Worm (Caenorhabditis elegans): Measurements from ENCODE around the gene F53F4.16.

Gene F53F4.16

ce11 chrV:13655202-13655764 is 33.7 kb upstream of the F53F4.16 start:
- TF ChIP-seq unc-39 (tag; optimal IDR thresholded peaks at IDR 0.05) (no peak), lsy-2 (tag; optimal IDR thresholded peaks at IDR 0.05) (peak; percentile 39 to 80), blmp-1 (tag; optimal IDR thresholded peaks at IDR 0.05; ENCODE audit: insufficient read depth) (peak; percentile 90), nhr-25 (tag; optimal IDR thresholded peaks at IDR 0.05) (peak; percentile 62), ceh-16 (tag; optimal IDR thresholded peaks at IDR 0.05) (peak; percentile 40), mbf-1 (tag; optimal IDR thresholded peaks at IDR 0.05) (no peak), ceh-82 (tag; optimal IDR thresholded peaks at IDR 0.05) (no peak), ztf-4 (tag; optimal IDR thresholded peaks at IDR 0.05) (peak; percentile 69), unc-62 (GFP tag; optimal IDR thresholded peaks at IDR 0.05) (no peak), snpc-4 (tag; optimal IDR thresholded peaks at IDR 0.05) (peak; percentile 52), peb-1 (tag; optimal IDR thresholded peaks at IDR 0.05) (no peak), crh-2 (tag; optimal IDR thresholded peaks at IDR 0.05) (peak; percentile 93), egl-27 (tag; optimal IDR thresholded peaks at IDR 0.05) (peak; percentile 50), mdl-1 (tag; optimal IDR thresholded peaks at IDR 0.05) (peak; percentile 48 to 61), C34F6.9 (tag; optimal IDR thresholded peaks at IDR 0.05) (peak; percentile 88), ztf-11 (tag; optimal IDR thresholded peaks at IDR 0.05) (no peak), unc-55 (GFP tag; optimal IDR thresholded peaks at IDR 0.05) (peak; percentile 92), gmeb-1 (tag; optimal IDR thresholded peaks at IDR 0.05) (no peak), R02D3.7 (tag; optimal IDR thresholded peaks at IDR 0.05) (no peak), zag-1 (tag; optimal IDR thresholded peaks at IDR 0.05) (peak; percentile 90), F13H6.1 (tag; optimal IDR thresholded peaks at IDR 0.05) (peak; percentile 80), ama-1 (optimal IDR thresholded peaks at IDR 0.05) (peak; percentile 76), sma-9 (GFP tag; optimal IDR thresholded peaks at IDR 0.05) (peak; percentile 39), sma-9 (tag; optimal IDR thresholded peaks at IDR 0.05) (no peak), nhr-23 (tag; optimal IDR thresholded peaks at IDR 0.05) (no peak), nhr-21 (tag; optimal IDR thresholded peaks at IDR 0.05) (peak; percentile 54), nhr-237 (tag; optimal IDR thresholded peaks at IDR 0.05) (no peak), Y55F3AM.14 (GFP tag; optimal IDR thresholded peaks at IDR 0.05) (peak; percentile 53), sma-3 (GFP tag; optimal IDR thresholded peaks at IDR 0.05) (no peak), ZK546.5 (tag; optimal IDR thresholded peaks at IDR 0.05) (no peak), sem-4 (tag; optimal IDR thresholded peaks at IDR 0.05) (peak; percentile 90), lin-11 (tag; optimal IDR thresholded peaks at IDR 0.05) (no peak), nhr-129 (tag; optimal IDR thresholded peaks at IDR 0.05) (peak; percentile 89), mab-5 (tag; optimal IDR thresholded peaks at IDR 0.05) (peak; percentile 38), skn-1 (tag; optimal IDR thresholded peaks at IDR 0.05) (peak; percentile 32), nhr-12 (tag; optimal IDR thresholded peaks at IDR 0.05) (no peak), fos-1 (tag; optimal IDR thresholded peaks at IDR 0.05) (peak; percentile 66), lin-13 (GFP tag; optimal IDR thresholded peaks at IDR 0.05) (peak; percentile 72)

- TF ChIP-seq elt-3 (tag; optimal IDR thresholded peaks at IDR 0.05) (no peak), unc-55 (GFP tag; optimal IDR thresholded peaks at IDR 0.05) (peak; percentile 18)
These were observed 32.8 kb upstream of the F53F4.16 start for ce11 chrV:13654394-13654792.

ce11 chrV:13653713-13654393 is 32.2 kb upstream of the F53F4.16 start, which contains the start of gene lpin-1:
Gene lpin-1 (minus strand): TSS chrV:13654129.
- TF ChIP-seq peb-1 (tag; optimal IDR thresholded peaks at IDR 0.05) (no peak), sma-9 (GFP tag; optimal IDR thresholded peaks at IDR 0.05) (peak; percentile 63), sma-9 (tag; optimal IDR thresholded peaks at IDR 0.05) (no peak), sma-3 (GFP tag; optimal IDR thresholded peaks at IDR 0.05) (peak; percentile 45), sem-4 (tag; optimal IDR thresholded peaks at IDR 0.05) (no peak), nhr-21 (tag; optimal IDR thresholded peaks at IDR 0.05) (peak; percentile 52), F13H6.1 (tag; optimal IDR thresholded peaks at IDR 0.05) (peak; percentile 9), blmp-1 (tag; optimal IDR thresholded peaks at IDR 0.05; ENCODE audit: insufficient read depth) (peak; percentile 39), fos-1 (tag; optimal IDR thresholded peaks at IDR 0.05) (peak; percentile 63), nhr-12 (tag; optimal IDR thresholded peaks at IDR 0.05) (no peak), ama-1 (optimal IDR thresholded peaks at IDR 0.05) (peak; percentile 39)

All from whole organism, L2 larva.